Worm (Caenorhabditis elegans): ENCODE data around the gene ZC239.17.

The ZC239.17 gene

ce11 chrII:3225780-3226179, at the start of gene ZC239.17:
TSS of gene ZC239.17 (minus strand) at chrII:3225880.
- TF ChIP-seq lin-32 (GFP tag; optimal IDR thresholded peaks at IDR 0.05) (no peak), unc-39 (tag; optimal IDR thresholded peaks at IDR 0.05) (no peak), pha-4 (tag; optimal IDR thresholded peaks at IDR 0.05) (no peak), nhr-237 (tag; optimal IDR thresholded peaks at IDR 0.05) (no peak), nhr-28 (tag; optimal IDR thresholded peaks at IDR 0.05) (no peak), snpc-4 (tag; optimal IDR thresholded peaks at IDR 0.05) (no peak), nhr-12 (tag; optimal IDR thresholded peaks at IDR 0.05) (no peak), elt-3 (tag; optimal IDR thresholded peaks at IDR 0.05) (no peak), cnd-1 (tag; optimal IDR thresholded peaks at IDR 0.05) (no peak), ces-1 (GFP tag; optimal IDR thresholded peaks at IDR 0.05) (no peak)

- no peak for TF ChIP-seq snpc-4 (tag; optimal IDR thresholded peaks at IDR 0.05)
- TF ChIP-seq drap-1 (GFP tag; optimal IDR thresholded peaks at IDR 0.05), result no peak
- no peak for TF ChIP-seq ham-2 (GFP tag; optimal IDR thresholded peaks at IDR 0.05)
- TF ChIP-seq nhr-28 (tag; optimal IDR thresholded peaks at IDR 0.05), result no peak
- TF ChIP-seq cnd-1 (tag; optimal IDR thresholded peaks at IDR 0.05), result no peak
- TF ChIP-seq mls-2 (tag; optimal IDR thresholded peaks at IDR 0.05), result no peak
- no peak for TF ChIP-seq nhr-76 (tag; optimal IDR thresholded peaks at IDR 0.05)
- no peak for TF ChIP-seq ceh-39 (tag; optimal IDR thresholded peaks at IDR 0.05)
- no peak for TF ChIP-seq mep-1 (tag; optimal IDR thresholded peaks at IDR 0.05)
- TF ChIP-seq unc-62 (GFP tag; optimal IDR thresholded peaks at IDR 0.05), result no peak
- TF ChIP-seq unc-39 (tag; optimal IDR thresholded peaks at IDR 0.05), result no peak
- no peak for TF ChIP-seq elt-1 (tag; optimal IDR thresholded peaks at IDR 0.05; ENCODE audit: borderline replicate concordance, insufficient read depth)
- TF ChIP-seq mab-5 (tag; optimal IDR thresholded peaks at IDR 0.05), result no peak
- TF ChIP-seq M03D4.4 (tag; optimal IDR thresholded peaks at IDR 0.05), result no peak
These were observed 49.2 kb upstream of the ZC239.17 start, which contains the start of gene F02E11.3 for ce11 chrII:3274923-3275322. TSS of gene F02E11.3 (minus strand) at chrII:3275023.

- no peak for TF ChIP-seq nhr-237 (tag; optimal IDR thresholded peaks at IDR 0.05)
- no peak for TF ChIP-seq ceh-83 (GFP tag; optimal IDR thresholded peaks at IDR 0.05)
- TF ChIP-seq flh-1 (GFP tag; optimal IDR thresholded peaks at IDR 0.05), result no peak
- no peak for TF ChIP-seq lsy-2 (tag; optimal IDR thresholded peaks at IDR 0.05)
- no peak for TF ChIP-seq ham-2 (GFP tag; optimal IDR thresholded peaks at IDR 0.05)
- TF ChIP-seq sem-2 (GFP tag; optimal IDR thresholded peaks at IDR 0.05), result no peak
- TF ChIP-seq elt-3 (tag; optimal IDR thresholded peaks at IDR 0.05), result no peak
- TF ChIP-seq blmp-1 (tag; optimal IDR thresholded peaks at IDR 0.05), result no peak
These were observed 44.9 kb upstream of the ZC239.17 start for ce11 chrII:3270598-3270997.

- TF ChIP-seq cnd-1 (tag; optimal IDR thresholded peaks at IDR 0.05) (peak; percentile 30), elt-1 (tag; optimal IDR thresholded peaks at IDR 0.05; ENCODE audit: borderline replicate concordance, insufficient read depth) (no peak), M03D4.4 (tag; optimal IDR thresholded peaks at IDR 0.05) (no peak), sptf-1 (tag; optimal IDR thresholded peaks at IDR 0.05) (no peak), mab-5 (tag; optimal IDR thresholded peaks at IDR 0.05) (no peak), ceh-83 (GFP tag; optimal IDR thresholded peaks at IDR 0.05) (peak; percentile 53), ceh-39 (tag; optimal IDR thresholded peaks at IDR 0.05) (no peak), drap-1 (GFP tag; optimal IDR thresholded peaks at IDR 0.05) (peak; percentile 26), unc-62 (GFP tag; optimal IDR thresholded peaks at IDR 0.05) (no peak), hlh-1 (tag; optimal IDR thresholded peaks at IDR 0.05) (no peak)
These were observed 42.1 kb upstream of the ZC239.17 start for ce11 chrII:3267815-3268214.

ce11 chrII:3267365-3267764, 41.7 kb upstream of the ZC239.17 start, which contains the start of gene F02E11.7:
TSS of gene F02E11.7 (plus strand) at chrII:3267665.
- no peak for TF ChIP-seq unc-39 (tag; optimal IDR thresholded peaks at IDR 0.05)
- no peak for TF ChIP-seq elt-1 (tag; optimal IDR thresholded peaks at IDR 0.05; ENCODE audit: borderline replicate concordance, insufficient read depth)
- no peak for TF ChIP-seq mep-1 (tag; optimal IDR thresholded peaks at IDR 0.05)
- no peak for TF ChIP-seq ham-2 (GFP tag; optimal IDR thresholded peaks at IDR 0.05)
- TF ChIP-seq lin-32 (GFP tag; optimal IDR thresholded peaks at IDR 0.05), result no peak
- TF ChIP-seq unc-62 (GFP tag; optimal IDR thresholded peaks at IDR 0.05), result no peak
- no peak for TF ChIP-seq flh-1 (GFP tag; optimal IDR thresholded peaks at IDR 0.05)
- no peak for TF ChIP-seq elt-3 (tag; optimal IDR thresholded peaks at IDR 0.05)
- no peak for TF ChIP-seq lin-13 (tag; optimal IDR thresholded peaks at IDR 0.05)
- no peak for TF ChIP-seq bed-3 (GFP tag; optimal IDR thresholded peaks at IDR 0.05)
- no peak for TF ChIP-seq nhr-12 (tag; optimal IDR thresholded peaks at IDR 0.05)
- TF ChIP-seq snpc-4 (tag; optimal IDR thresholded peaks at IDR 0.05), result no peak
- TF ChIP-seq pha-4 (tag; optimal IDR thresholded peaks at IDR 0.05), result no peak
- TF ChIP-seq ceh-39 (tag; optimal IDR thresholded peaks at IDR 0.05), result no peak
- no peak for TF ChIP-seq M03D4.4 (tag; optimal IDR thresholded peaks at IDR 0.05)
- TF ChIP-seq nhr-237 (tag; optimal IDR thresholded peaks at IDR 0.05), result no peak

All from whole organism, mixed stage, embryonic.